Worm (Caenorhabditis elegans) whole organism, midembryonic: ENCODE data around the gene Y41D4A.6.
A peak's percentile ranks its signal among the peaks of the same experiment; 100 is the strongest.

Experiments
- T22C8.4 ChIP-seq: fragments of 200-800 bp; sonication (Bioruptor generic); IDR thresholded peaks from 2 replicates; pipeline ENCODE4 v1.3.6; 2022; ENCODE audit warnings: missing genetic modification characterization, missing compliant biosample characterization
- cog-1 ChIP-seq: sonication (generic microtip); optimal IDR thresholded peaks from 2 replicates; lab custom pipeline; 2016; ENCODE audit warnings: missing genetic modification characterization, missing compliant biosample characterization
- flt-1 ChIP-seq: fragments of 200-800 bp; sonication (Bioruptor generic); IDR thresholded peaks from 2 replicates; pipeline ENCODE4 v1.3.6; 2022; ENCODE audit warnings: missing genetic modification characterization, missing compliant biosample characterization
- klf-2 ChIP-seq: fragments of 200-800 bp; sonication (Bioruptor generic); conservative IDR thresholded peaks from 2 replicates; pipeline ENCODE4 v1.3.6; 2022; ENCODE audit warnings: missing genetic modification reagents, missing genetic modification characterization, missing compliant biosample characterization
- med-1 ChIP-seq: sonication (generic microtip); optimal IDR thresholded peaks from 2 replicates; lab custom pipeline; 2017; ENCODE audit warnings: missing genetic modification characterization, mild to moderate bottlenecking, missing compliant biosample characterization, antibody characterized with exemption, missing genetic modification reagents; ENCODE audit not compliant: insufficient read depth
- ref-1 ChIP-seq: fragments of 200-800 bp; sonication (Bioruptor generic); conservative IDR thresholded peaks from 2 replicates; pipeline ENCODE4 v1.3.6; 2022; ENCODE audit warnings: missing genetic modification reagents, missing genetic modification characterization, missing compliant biosample characterization
- tab-1 ChIP-seq: fragments of 200-800 bp; sonication (Bioruptor generic); IDR thresholded peaks from 2 replicates; pipeline ENCODE4 v1.3.6; 2022; ENCODE audit warnings: missing genetic modification characterization, missing compliant biosample characterization
- ztf-23 ChIP-seq: fragments of 200-800 bp; sonication (Bioruptor generic); IDR thresholded peaks from 2 replicates; pipeline ENCODE4 v1.3.6; 2022; ENCODE audit warnings: missing genetic modification reagents, missing genetic modification characterization, missing compliant biosample characterization
- ztf-29 ChIP-seq: fragments of 200-800 bp; sonication (Bioruptor generic); IDR thresholded peaks from 2 replicates; pipeline ENCODE4 v1.3.6; 2022; ENCODE audit warnings: missing genetic modification reagents, missing genetic modification characterization, missing compliant biosample characterization

Y41D4A.6 gene

DNA sequence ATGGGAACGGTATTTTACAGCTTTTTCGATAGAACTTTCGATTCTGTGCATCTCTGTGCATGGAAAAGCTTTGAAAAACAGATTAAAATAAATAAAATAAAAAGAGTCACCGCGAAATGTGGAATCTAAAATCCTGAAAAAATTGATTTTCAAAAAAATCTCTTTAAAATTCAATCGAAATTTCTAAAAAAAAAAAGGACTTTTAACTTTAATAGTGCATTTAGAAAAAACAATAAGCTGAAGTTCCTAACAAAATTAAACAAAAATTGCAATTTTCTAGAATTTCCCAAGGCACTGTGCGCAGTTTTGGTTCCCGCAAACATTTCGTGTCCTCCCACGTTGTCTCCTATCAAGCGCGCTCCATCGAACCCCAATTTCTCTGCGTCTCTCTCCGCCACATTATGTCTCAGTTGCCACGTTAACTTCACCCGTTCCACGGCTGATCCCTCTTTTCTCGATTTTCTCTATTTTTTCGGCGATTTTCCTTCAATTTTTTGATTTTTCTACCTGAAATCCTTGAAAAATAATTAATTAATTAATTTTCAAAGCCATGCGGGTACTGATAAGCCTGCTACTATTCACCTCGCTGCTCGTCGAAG, at the start of gene Y41D4A.6, which contains the start of gene Y41D4A.4:
Y41D4A.6 (minus strand) TSS at position 51 of the 599 bp plus-strand sequence.
Y41D4A.4 (plus strand) TSS at position 549 of the 599 bp plus-strand sequence.
- TF ChIP-seq T22C8.4 (no peak; the same call in 1 of the 2 replicates), med-1 (GFP tag; lab: Kevin White, UChicago) (no peak), ztf-23 (GFP tag; lab: Robert Waterston, UW) (peak; percentile 86), tab-1 (no peak), klf-2 (GFP tag; lab: Robert Waterston, UW) (peak; percentile 83), flt-1 (GFP tag; lab: Robert Waterston, UW) (peak; percentile 87), cog-1 (tag; lab: Kevin White, UChicago) (peak; percentile 96), ztf-29 (GFP tag; lab: Robert Waterston, UW) (no peak), ref-1 (no peak)

DNA sequence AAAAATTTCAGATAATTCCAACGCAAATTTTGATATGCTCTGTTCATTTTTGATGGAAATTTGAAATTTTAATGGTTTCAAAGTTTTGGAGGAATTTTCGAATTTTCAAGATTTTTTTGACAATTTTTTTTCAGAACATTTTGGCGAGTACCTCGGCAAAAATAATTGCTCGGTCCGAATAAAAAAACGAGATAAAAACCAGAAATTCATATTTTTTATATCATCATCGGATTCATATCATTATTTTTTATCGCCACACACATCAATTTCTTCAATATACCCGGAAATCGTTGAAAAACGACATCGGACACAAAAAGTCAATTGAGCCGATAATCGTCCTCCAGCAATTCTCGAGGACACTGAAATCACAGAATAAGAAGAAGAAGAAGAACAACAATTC, 46.5 kb upstream of the Y41D4A.6 start:
- TF ChIP-seq tab-1 (no peak), ztf-29 (GFP tag; lab: Robert Waterston, UW) (no peak), med-1 (GFP tag; lab: Kevin White, UChicago) (no peak), ref-1 (no peak), ztf-23 (GFP tag; lab: Robert Waterston, UW) (no peak), flt-1 (GFP tag; lab: Robert Waterston, UW) (no peak), T22C8.4 (no peak), klf-2 (GFP tag; lab: Robert Waterston, UW) (no peak), cog-1 (tag; lab: Kevin White, UChicago) (no peak)

DNA sequence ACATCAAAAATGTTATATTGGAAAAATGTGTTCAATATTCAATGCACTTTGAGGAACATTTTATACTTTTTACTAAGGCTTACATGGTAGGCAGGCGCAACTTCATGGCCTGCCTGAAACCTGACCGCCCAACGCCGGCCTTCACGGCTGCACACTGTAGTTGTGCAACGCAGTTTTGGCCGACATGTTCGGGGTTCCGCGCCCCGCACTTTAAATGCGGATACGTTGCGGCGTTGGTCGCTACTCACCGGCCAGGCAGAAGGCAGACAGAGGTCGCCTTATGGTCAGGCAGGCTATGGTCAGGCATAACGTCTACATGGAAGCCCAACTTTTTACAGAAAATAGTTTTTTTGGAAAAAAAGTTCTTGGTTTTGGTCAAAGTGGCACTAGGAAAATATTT, 45.4 kb upstream of the Y41D4A.6 start:
- TF ChIP-seq T22C8.4, result no peak
- TF ChIP-seq med-1 (GFP tag; lab: Kevin White, UChicago), result no peak
- TF ChIP-seq flt-1 (GFP tag; lab: Robert Waterston, UW), result no peak

DNA sequence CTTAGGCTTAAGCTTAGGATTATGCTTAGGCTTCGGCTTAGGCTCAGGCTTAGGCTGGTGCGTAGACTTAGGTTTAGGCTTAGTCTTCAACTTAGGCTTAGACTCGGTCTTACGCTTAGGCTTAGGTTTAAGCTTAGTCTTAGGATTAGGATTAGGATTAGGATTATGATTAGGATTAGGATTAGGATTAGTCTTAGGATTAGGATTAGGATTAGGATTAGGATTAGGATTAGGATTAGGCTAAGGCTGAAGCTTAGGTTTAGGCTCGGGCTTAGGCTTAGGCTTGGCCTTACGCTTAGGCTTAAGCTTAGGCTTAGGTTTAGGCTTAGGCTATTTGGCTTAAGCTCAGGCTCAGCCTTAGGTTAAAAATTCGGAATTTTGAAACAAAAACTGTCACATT, 39.9 kb upstream of the Y41D4A.6 start:
- TF ChIP-seq T22C8.4, result no peak
- TF ChIP-seq ztf-29 (GFP tag; lab: Robert Waterston, UW), result 0 out of 2 replicates have a peak, but pooled peaks have one; percentile 5

DNA sequence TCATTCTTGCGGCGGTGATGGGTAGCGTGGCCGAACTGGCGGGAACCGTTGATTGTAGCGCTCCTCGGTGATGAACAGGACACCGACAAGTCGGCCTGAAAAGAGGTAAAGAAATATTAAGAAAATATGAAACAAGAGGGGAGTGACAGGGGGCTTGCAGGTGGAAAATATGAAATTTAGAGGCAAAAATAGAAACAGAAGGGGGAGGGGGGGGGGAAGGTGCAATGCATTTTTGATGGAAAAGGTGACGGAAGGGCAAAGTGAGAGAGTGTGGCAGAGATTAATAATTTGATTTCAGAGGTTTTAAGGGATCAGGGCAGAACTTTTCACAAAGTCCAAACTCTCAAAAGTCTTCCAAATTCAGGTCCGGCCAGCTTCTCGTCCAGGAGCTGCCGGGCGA, 36.3 kb upstream of the Y41D4A.6 start, which contains the start of gene frpr-19:
frpr-19 (minus strand) TSS at position 101 of the 400 bp plus-strand sequence.
- no peak for TF ChIP-seq ref-1
- TF ChIP-seq tab-1, result no peak
- no peak for TF ChIP-seq med-1 (GFP tag; lab: Kevin White, UChicago)
- TF ChIP-seq ztf-23 (GFP tag; lab: Robert Waterston, UW), result no peak
- TF ChIP-seq T22C8.4, result no peak
- no peak for TF ChIP-seq ztf-29 (GFP tag; lab: Robert Waterston, UW)
- no peak for TF ChIP-seq cog-1 (tag; lab: Kevin White, UChicago)
- no peak for TF ChIP-seq flt-1 (GFP tag; lab: Robert Waterston, UW)
- TF ChIP-seq klf-2 (GFP tag; lab: Robert Waterston, UW), result no peak

DNA sequence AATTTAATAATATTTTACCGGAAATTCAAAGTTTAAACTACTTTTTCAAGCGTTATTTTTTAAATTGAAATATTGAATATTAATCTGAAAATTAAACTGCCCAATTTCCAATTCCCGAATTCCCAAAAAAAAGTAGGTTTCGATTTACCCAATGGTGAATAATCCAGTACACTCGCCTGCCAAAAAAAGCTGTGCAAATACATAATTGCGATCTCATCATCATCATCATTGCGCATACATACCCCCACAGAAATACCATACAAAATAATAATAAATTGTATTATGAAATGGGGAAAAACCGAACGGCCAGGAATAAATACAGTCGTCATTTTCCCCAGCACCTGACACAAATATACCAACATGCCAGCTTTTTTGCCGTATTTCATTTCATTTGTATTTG, 26.5 kb upstream of the Y41D4A.6 start, which contains the start of gene Y41D4A.1:
Y41D4A.1 (plus strand) TSS at position 301 of the 400 bp plus-strand sequence.
- TF ChIP-seq tab-1 (no peak), ztf-23 (GFP tag; lab: Robert Waterston, UW) (no peak), med-1 (GFP tag; lab: Kevin White, UChicago) (no peak), klf-2 (GFP tag; lab: Robert Waterston, UW) (no peak), cog-1 (tag; lab: Kevin White, UChicago) (no peak), flt-1 (GFP tag; lab: Robert Waterston, UW) (no peak), ztf-29 (GFP tag; lab: Robert Waterston, UW) (no peak), ref-1 (no peak), T22C8.4 (no peak)

DNA sequence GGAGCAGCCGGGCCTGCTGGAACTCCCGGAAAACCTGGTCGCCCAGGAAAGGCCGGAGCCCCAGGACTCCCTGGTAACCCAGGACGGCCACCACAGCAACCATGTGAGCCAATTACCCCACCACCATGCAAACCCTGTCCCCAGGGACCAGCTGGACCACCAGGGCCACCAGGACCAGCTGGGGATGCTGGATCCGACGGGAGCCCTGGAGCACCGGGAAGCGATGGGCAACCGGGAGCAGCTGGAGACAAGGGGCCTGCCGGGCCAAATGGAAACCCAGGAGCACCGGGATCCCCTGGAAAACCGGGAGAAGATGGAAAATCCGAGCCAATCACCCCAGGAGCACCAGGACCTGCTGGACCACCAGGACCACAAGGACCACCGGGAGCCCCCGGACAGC, 23.8 kb upstream of the Y41D4A.6 start:
- 0 out of 2 replicates have a peak, but pooled peaks have one; percentile 28 for TF ChIP-seq ztf-23 (GFP tag; lab: Robert Waterston, UW)
- no peak for TF ChIP-seq ref-1
- no peak for TF ChIP-seq flt-1 (GFP tag; lab: Robert Waterston, UW)
- TF ChIP-seq tab-1, result 0 out of 2 replicates have a peak, but pooled peaks have one; percentile 34

DNA sequence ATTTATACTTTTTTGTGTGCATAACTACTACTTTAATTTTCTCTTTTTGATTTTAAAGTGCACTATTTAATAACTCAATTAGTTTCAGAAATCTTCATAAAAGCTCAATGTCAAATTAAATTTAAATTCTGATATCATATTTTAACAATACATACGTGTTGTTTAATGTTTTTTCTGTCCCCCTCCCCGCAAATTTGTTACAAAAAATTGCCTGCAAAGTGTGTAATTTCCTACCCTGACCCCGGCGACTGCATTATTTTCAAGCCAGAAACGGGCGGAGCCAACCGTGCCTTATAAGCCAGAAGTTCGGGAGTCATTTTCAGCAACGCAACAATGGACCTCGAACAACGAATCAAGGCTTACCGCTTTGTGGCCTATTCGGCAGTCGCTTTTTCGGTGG, 23.0 kb upstream of the Y41D4A.6 start, which contains the start of gene col-108:
col-108 (plus strand) TSS at position 301 of the 400 bp plus-strand sequence.
- TF ChIP-seq ztf-29 (GFP tag; lab: Robert Waterston, UW) (no peak), cog-1 (tag; lab: Kevin White, UChicago) (no peak), flt-1 (GFP tag; lab: Robert Waterston, UW) (no peak), ref-1 (no peak), T22C8.4 (no peak), ztf-23 (GFP tag; lab: Robert Waterston, UW) (no peak), klf-2 (GFP tag; lab: Robert Waterston, UW) (no peak), med-1 (GFP tag; lab: Kevin White, UChicago) (no peak), tab-1 (no peak)

DNA sequence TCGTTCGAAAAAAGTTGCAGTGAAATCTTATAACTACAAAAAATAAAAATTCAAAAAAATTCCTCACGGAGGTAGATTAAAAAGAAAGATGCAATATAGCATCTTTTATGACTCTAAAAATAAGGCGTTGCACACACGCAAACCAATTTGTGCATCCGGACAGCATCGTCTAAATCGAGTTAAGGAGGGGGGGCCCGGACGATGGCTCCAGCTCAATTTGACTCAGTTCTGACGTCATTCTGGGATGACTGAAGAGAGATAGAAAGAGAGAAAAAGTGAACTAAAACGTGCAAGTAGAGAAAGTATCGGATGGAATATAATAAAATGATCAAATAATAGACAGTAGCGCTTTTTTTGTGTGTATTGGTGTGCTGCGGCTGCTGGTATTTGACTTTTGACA, 20.7 kb upstream of the Y41D4A.6 start:
- TF ChIP-seq T22C8.4 (no peak), cog-1 (tag; lab: Kevin White, UChicago) (no peak), flt-1 (GFP tag; lab: Robert Waterston, UW) (no peak), ztf-23 (GFP tag; lab: Robert Waterston, UW) (no peak), ref-1 (no peak), ztf-29 (GFP tag; lab: Robert Waterston, UW) (no peak), tab-1 (no peak)

DNA sequence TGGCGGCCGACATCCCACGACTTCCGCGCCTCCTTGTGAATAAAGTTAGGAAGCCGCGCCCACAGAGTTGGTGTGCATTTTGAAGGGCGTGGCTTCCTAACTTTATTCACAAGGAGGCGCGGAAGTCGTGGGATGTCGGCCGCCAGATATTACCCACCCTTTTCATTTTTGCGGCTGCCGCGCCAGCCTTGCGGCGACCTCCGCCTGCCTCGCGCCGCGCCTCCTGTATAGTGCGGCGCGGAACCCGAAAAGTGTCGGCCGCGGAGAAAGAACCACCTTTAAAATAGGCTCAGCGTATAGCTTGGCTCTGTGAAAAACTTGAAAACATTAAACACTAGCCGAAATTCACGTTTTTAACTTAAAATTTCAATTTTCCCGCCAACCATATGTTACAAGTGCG, 18.1 kb upstream of the Y41D4A.6 start:
- no peak for TF ChIP-seq flt-1 (GFP tag; lab: Robert Waterston, UW)
- TF ChIP-seq T22C8.4, result no peak
- no peak for TF ChIP-seq ref-1
- no peak for TF ChIP-seq tab-1
- TF ChIP-seq med-1 (GFP tag; lab: Kevin White, UChicago), result no peak
- no peak for TF ChIP-seq klf-2 (GFP tag; lab: Robert Waterston, UW)
- no peak for TF ChIP-seq cog-1 (tag; lab: Kevin White, UChicago)
- TF ChIP-seq ztf-29 (GFP tag; lab: Robert Waterston, UW), result no peak
- TF ChIP-seq ztf-23 (GFP tag; lab: Robert Waterston, UW), result no peak
